Fruit fly (Drosophila melanogaster): ENCODE results near the gene CG13476.

dm6 chr3L:14661567-14662258 is 43.6 kb upstream of the CG13476 start:
- TF ChIP-seq CG8478 (optimal IDR thresholded peaks at IDR 0.05) (no peak), pan (optimal IDR thresholded peaks at IDR 0.05) (no peak), EcR (GFP tag; optimal IDR thresholded peaks at IDR 0.05) (no peak)

All from whole organism.